Worm (Caenorhabditis elegans) whole organism, L4 larva: Measurements from ENCODE around the gene atp-2.

Source experiments
- R02D3.7 ChIP-seq: fragments of 150-350 bp; sonication (generic microtip); optimal IDR thresholded peaks from 3 replicates; lab custom pipeline; 2014; ENCODE audit warnings: missing biosample characterization, missing genetic modification characterization
- T20F7.1 ChIP-seq: fragments of 200-800 bp; sonication (Bioruptor generic); optimal IDR thresholded peaks from 2 replicates; lab custom pipeline; 2018; ENCODE audit warnings: mild to moderate bottlenecking, missing genetic modification characterization, missing compliant biosample characterization
- Y75B8A.6 ChIP-seq: fragments of 200-800 bp; sonication (Bioruptor generic); IDR thresholded peaks from 2 replicates; pipeline ENCODE4 v1.3.6; 2022; ENCODE audit warnings: missing genetic modification reagents, missing genetic modification characterization, missing compliant biosample characterization
- ztf-11 ChIP-seq: fragments of 150-350 bp; optimal IDR thresholded peaks from 2 replicates; lab custom pipeline; 2014; ENCODE audit warnings: missing biosample characterization, missing genetic modification characterization

ce11 chrIII:5200349-5200748 is 27.9 kb upstream of the atp-2 start:
- TF ChIP-seq ztf-11 (tag; lab: Kevin White, UChicago) = no peak
- TF ChIP-seq R02D3.7 (tag; lab: Kevin White, UChicago) = no peak
- TF ChIP-seq Y75B8A.6 = no peak
- peak; percentile 19 for TF ChIP-seq T20F7.1 (GFP tag; lab: Kevin White, UChicago)
